Worm (Caenorhabditis elegans): Measurements from ENCODE around the gene fbxb-108.
A peak's percentile ranks its signal among the peaks of the same experiment; 100 is the strongest.

Gene fbxb-108

ce11 chrII:2735644-2736043 is 29.1 kb upstream of the fbxb-108 start:
- TF ChIP-seq pes-1 (GFP tag; IDR thresholded peaks at IDR 0.05): no peak
- TF ChIP-seq B0310.2 (tag; optimal IDR thresholded peaks at IDR 0.05): no peak
- no peak for TF ChIP-seq tbx-37 (GFP tag; conservative IDR thresholded peaks at IDR 0.05)
- TF ChIP-seq tra-4 (tag; optimal IDR thresholded peaks at IDR 0.05): no peak
- TF ChIP-seq ama-1 (optimal IDR thresholded peaks at IDR 0.05): no peak
- no peak for TF ChIP-seq sea-1 (GFP tag; conservative IDR thresholded peaks at IDR 0.05)
- no peak for TF ChIP-seq hmg-4 (GFP tag; optimal IDR thresholded peaks at IDR 0.05)
- no peak for TF ChIP-seq flt-1 (GFP tag; IDR thresholded peaks at IDR 0.05)
- no peak for TF ChIP-seq ets-7 (tag; optimal IDR thresholded peaks at IDR 0.05)
- TF ChIP-seq hnd-1 (tag; optimal IDR thresholded peaks at IDR 0.05): no peak
- no peak for TF ChIP-seq F13C5.2 (tag; optimal IDR thresholded peaks at IDR 0.05)
- TF ChIP-seq ceh-36 (tag; optimal IDR thresholded peaks at IDR 0.05): no peak

ce11 chrII:2736156-2736728 is 28.5 kb upstream of the fbxb-108 start, which contains the start of gene T05A8.8:
Gene T05A8.8 (plus strand): TSS chrII:2736678.
- TF ChIP-seq pes-1 (GFP tag; IDR thresholded peaks at IDR 0.05) (no peak), hmbx-1 (tag; optimal IDR thresholded peaks at IDR 0.05) (no peak), tra-4 (tag; optimal IDR thresholded peaks at IDR 0.05) (no peak), tbx-11 (GFP tag; IDR thresholded peaks at IDR 0.05) (no peak), ama-1 (optimal IDR thresholded peaks at IDR 0.05) (no peak), flt-1 (GFP tag; IDR thresholded peaks at IDR 0.05) (no peak), ceh-13 (GFP tag; optimal IDR thresholded peaks at IDR 0.05) (no peak), scrt-1 (GFP tag; IDR thresholded peaks at IDR 0.05) (no peak), ets-7 (tag; optimal IDR thresholded peaks at IDR 0.05) (no peak), tbx-37 (GFP tag; conservative IDR thresholded peaks at IDR 0.05) (no peak), F13C5.2 (tag; optimal IDR thresholded peaks at IDR 0.05) (no peak)

ce11 chrII:2736938-2737337 is 27.8 kb upstream of the fbxb-108 start:
- TF ChIP-seq tbx-11 (GFP tag; IDR thresholded peaks at IDR 0.05): no peak
- TF ChIP-seq F13C5.2 (tag; optimal IDR thresholded peaks at IDR 0.05): no peak
- no peak for TF ChIP-seq tra-4 (tag; optimal IDR thresholded peaks at IDR 0.05)
- TF ChIP-seq hmg-4 (GFP tag; optimal IDR thresholded peaks at IDR 0.05): no peak
- TF ChIP-seq flt-1 (GFP tag; IDR thresholded peaks at IDR 0.05): no peak
- no peak for TF ChIP-seq hmbx-1 (tag; optimal IDR thresholded peaks at IDR 0.05)
- no peak for TF ChIP-seq ceh-13 (GFP tag; optimal IDR thresholded peaks at IDR 0.05)
- TF ChIP-seq hnd-1 (tag; optimal IDR thresholded peaks at IDR 0.05): no peak
- TF ChIP-seq B0310.2 (tag; optimal IDR thresholded peaks at IDR 0.05): no peak
- no peak for TF ChIP-seq ceh-36 (tag; optimal IDR thresholded peaks at IDR 0.05)
- TF ChIP-seq aly-1 (tag; optimal IDR thresholded peaks at IDR 0.05): no peak
- no peak for TF ChIP-seq scrt-1 (GFP tag; IDR thresholded peaks at IDR 0.05)

- TF ChIP-seq F13C5.2 (tag; optimal IDR thresholded peaks at IDR 0.05) (no peak), ceh-13 (GFP tag; optimal IDR thresholded peaks at IDR 0.05) (no peak), ets-7 (tag; optimal IDR thresholded peaks at IDR 0.05) (no peak), hmg-4 (GFP tag; optimal IDR thresholded peaks at IDR 0.05) (no peak), flt-1 (GFP tag; IDR thresholded peaks at IDR 0.05) (no peak), tra-4 (tag; optimal IDR thresholded peaks at IDR 0.05) (no peak), scrt-1 (GFP tag; IDR thresholded peaks at IDR 0.05) (no peak), ama-1 (optimal IDR thresholded peaks at IDR 0.05) (no peak), tbx-11 (GFP tag; IDR thresholded peaks at IDR 0.05) (no peak), hnd-1 (tag; optimal IDR thresholded peaks at IDR 0.05) (no peak), B0310.2 (tag; optimal IDR thresholded peaks at IDR 0.05) (no peak), aly-1 (tag; optimal IDR thresholded peaks at IDR 0.05) (no peak), sea-1 (GFP tag; conservative IDR thresholded peaks at IDR 0.05) (no peak), pes-1 (GFP tag; IDR thresholded peaks at IDR 0.05) (no peak), hmbx-1 (tag; optimal IDR thresholded peaks at IDR 0.05) (no peak), ceh-36 (tag; optimal IDR thresholded peaks at IDR 0.05) (no peak)
These were observed 25.1 kb upstream of the fbxb-108 start, which contains the start of gene T05A8.6 for ce11 chrII:2739619-2740018. Gene T05A8.6 (minus strand): TSS chrII:2739719.

ce11 chrII:2741405-2741804 is 23.4 kb upstream of the fbxb-108 start:
- TF ChIP-seq tra-4 (tag; optimal IDR thresholded peaks at IDR 0.05) (no peak), ama-1 (optimal IDR thresholded peaks at IDR 0.05) (no peak), scrt-1 (GFP tag; IDR thresholded peaks at IDR 0.05) (0 out of 2 replicates have a peak, but pooled peaks have one; percentile 47)

ce11 chrII:2742251-2742650 is 22.5 kb upstream of the fbxb-108 start, which contains the start of gene T05A8.7:
Gene T05A8.7 (minus strand): TSS chrII:2742351.
- TF ChIP-seq ceh-13 (GFP tag; optimal IDR thresholded peaks at IDR 0.05) (no peak), pes-1 (GFP tag; IDR thresholded peaks at IDR 0.05) (no peak), hmbx-1 (tag; optimal IDR thresholded peaks at IDR 0.05) (no peak), ceh-36 (tag; optimal IDR thresholded peaks at IDR 0.05) (no peak), scrt-1 (GFP tag; IDR thresholded peaks at IDR 0.05) (no peak), F13C5.2 (tag; optimal IDR thresholded peaks at IDR 0.05) (no peak), tbx-11 (GFP tag; IDR thresholded peaks at IDR 0.05) (no peak), B0310.2 (tag; optimal IDR thresholded peaks at IDR 0.05) (no peak), aly-1 (tag; optimal IDR thresholded peaks at IDR 0.05) (no peak), ama-1 (optimal IDR thresholded peaks at IDR 0.05) (no peak), flt-1 (GFP tag; IDR thresholded peaks at IDR 0.05) (no peak), hmg-4 (GFP tag; optimal IDR thresholded peaks at IDR 0.05) (no peak), sea-1 (GFP tag; conservative IDR thresholded peaks at IDR 0.05) (no peak), tra-4 (tag; optimal IDR thresholded peaks at IDR 0.05) (no peak)

ce11 chrII:2747956-2748621 is 16.7 kb upstream of the fbxb-108 start:
- TF ChIP-seq flt-1 (GFP tag; IDR thresholded peaks at IDR 0.05) (no peak), ceh-36 (tag; optimal IDR thresholded peaks at IDR 0.05) (no peak), tra-4 (tag; optimal IDR thresholded peaks at IDR 0.05) (no peak), tbx-11 (GFP tag; IDR thresholded peaks at IDR 0.05) (no peak), F13C5.2 (tag; optimal IDR thresholded peaks at IDR 0.05) (no peak), ceh-13 (GFP tag; optimal IDR thresholded peaks at IDR 0.05) (no peak), aly-1 (tag; optimal IDR thresholded peaks at IDR 0.05) (no peak), ama-1 (optimal IDR thresholded peaks at IDR 0.05) (no peak), scrt-1 (GFP tag; IDR thresholded peaks at IDR 0.05) (no peak), pes-1 (GFP tag; IDR thresholded peaks at IDR 0.05) (no peak), hmbx-1 (tag; optimal IDR thresholded peaks at IDR 0.05) (no peak)
